Worm (Caenorhabditis elegans) whole organism, L4 larva: ENCODE data around the gene vha-9.

Experiments used
- Y5F2A.4 ChIP-seq: fragments of 200-800 bp; sonication (Bioruptor generic); optimal IDR thresholded peaks from 2 replicates; lab custom pipeline; 2018; ENCODE audit warnings: mild to moderate bottlenecking, missing genetic modification characterization, missing compliant biosample characterization
- Y75B8A.6 ChIP-seq: fragments of 200-800 bp; sonication (Bioruptor generic); IDR thresholded peaks from 2 replicates; pipeline ENCODE4 v1.3.6; 2022; ENCODE audit warnings: missing genetic modification reagents, missing genetic modification characterization, missing compliant biosample characterization
- ZK337.2 ChIP-seq: fragments of 200-800 bp; sonication (Bioruptor generic); IDR thresholded peaks from 2 replicates; pipeline ENCODE4 v1.3.6; 2022; ENCODE audit warnings: missing genetic modification reagents, missing genetic modification characterization, missing compliant biosample characterization
- ZK546.5 ChIP-seq, 2 experiments: sonication (generic microtip); optimal IDR thresholded peaks; 2 replicates each; lab custom pipeline; 2017; ENCODE audit warnings: missing biosample characterization in 2 of 2, missing genetic modification characterization in 2 of 2
- ceh-20 ChIP-seq: fragments of 200-800 bp; sonication (Bioruptor generic); IDR thresholded peaks from 2 replicates; pipeline ENCODE4 v1.3.6; 2022; ENCODE audit warnings: missing genetic modification reagents, missing genetic modification characterization, missing compliant biosample characterization
- ctbp-1 ChIP-seq: fragments of 200-800 bp; sonication (Bioruptor generic); IDR thresholded peaks from 2 replicates; pipeline ENCODE4 v1.3.6; 2022; ENCODE audit warnings: missing genetic modification reagents, missing genetic modification characterization, missing compliant biosample characterization
- dmd-8 ChIP-seq: fragments of 200-800 bp; sonication (Bioruptor generic); IDR thresholded peaks from 2 replicates; pipeline ENCODE4 v1.3.6; 2022; ENCODE audit warnings: missing genetic modification characterization, missing compliant biosample characterization
- dpl-1 ChIP-seq: fragments of 150-350 bp; optimal IDR thresholded peaks from 2 replicates; lab custom pipeline; 2014; ENCODE audit warnings: missing biosample characterization, missing genetic modification reagents, missing genetic modification characterization
- fkh-10 ChIP-seq: fragments of 150-350 bp; optimal IDR thresholded peaks from 2 replicates; lab custom pipeline; 2014; ENCODE audit warnings: missing biosample characterization, missing genetic modification reagents, missing genetic modification characterization
- hif-1 ChIP-seq, 2 experiments: sonication (generic microtip); optimal IDR thresholded peaks; 2 replicates each; lab custom pipeline; 2016 to 2017; ENCODE audit warnings: missing compliant biosample characterization in 2 of 2, missing genetic modification characterization in 2 of 2, missing genetic modification reagents in 2 of 2, missing genotype in 2 of 2, mild to moderate bottlenecking in 1 of 2
- hlh-11 ChIP-seq: fragments of 200-800 bp; sonication (Bioruptor generic); optimal IDR thresholded peaks from 2 replicates; lab custom pipeline; 2018; ENCODE audit warnings: mild to moderate bottlenecking, missing genetic modification characterization, missing compliant biosample characterization
- hlh-30 ChIP-seq: sonication (generic microtip); optimal IDR thresholded peaks from 2 replicates; lab custom pipeline; 2017; ENCODE audit warnings: antibody characterized with exemption, mild to moderate bottlenecking, missing genetic modification characterization, missing compliant biosample characterization; ENCODE audit not compliant: insufficient read depth
- hmg-1.1 ChIP-seq: fragments of 200-800 bp; sonication (Bioruptor generic); IDR thresholded peaks from 2 replicates; pipeline ENCODE4 v1.3.6; 2022; ENCODE audit warnings: missing genetic modification reagents, missing genetic modification characterization, missing compliant biosample characterization
- lin-15B ChIP-seq: fragments of 150-350 bp; sonication (generic microtip); optimal IDR thresholded peaks from 3 replicates; lab custom pipeline; 2014; ENCODE audit warnings: missing biosample characterization, missing genetic modification characterization
- lin-38 ChIP-seq: fragments of 200-800 bp; sonication (Bioruptor generic); IDR thresholded peaks from 2 replicates; pipeline ENCODE4 v1.3.6; 2022; ENCODE audit warnings: missing genetic modification reagents, missing genetic modification characterization, missing compliant biosample characterization
- lir-3 ChIP-seq: sonication (generic microtip); optimal IDR thresholded peaks from 2 replicates; lab custom pipeline; 2016; ENCODE audit warnings: mild to moderate bottlenecking, missing genetic modification characterization, missing compliant biosample characterization
- madf-5 ChIP-seq, 2 experiments: fragments of 200-800 bp; sonication (Bioruptor generic); IDR thresholded peaks; 2 replicates each; pipeline ENCODE4 v1.3.6; 2022; ENCODE audit warnings: missing compliant biosample characterization in 2 of 2, missing genetic modification characterization in 2 of 2
- madf-9 ChIP-seq: fragments of 200-800 bp; sonication (Bioruptor generic); conservative IDR thresholded peaks from 2 replicates; pipeline ENCODE4 v1.3.6; 2022; ENCODE audit warnings: missing genetic modification reagents, missing genetic modification characterization, missing compliant biosample characterization
- mdt-29 ChIP-seq: fragments of 200-800 bp; sonication (Bioruptor generic); IDR thresholded peaks from 2 replicates; pipeline ENCODE4 v1.3.6; 2022; ENCODE audit warnings: missing genetic modification reagents, missing genetic modification characterization, missing compliant biosample characterization
- mep-1 ChIP-seq: fragments of 150-350 bp; sonication (generic microtip); optimal IDR thresholded peaks from 3 replicates; lab custom pipeline; 2014; ENCODE audit warnings: missing biosample characterization, missing genetic modification characterization
- mxl-3 ChIP-seq: fragments of 200-800 bp; sonication (Bioruptor generic); optimal IDR thresholded peaks from 2 replicates; lab custom pipeline; 2018; ENCODE audit warnings: mild to moderate bottlenecking, missing genetic modification characterization, missing compliant biosample characterization
- nhr-10 ChIP-seq: fragments of 150-350 bp; optimal IDR thresholded peaks from 2 replicates; lab custom pipeline; 2014; ENCODE audit warnings: missing biosample characterization, missing genetic modification characterization
- nhr-102 ChIP-seq: sonication (generic microtip); optimal IDR thresholded peaks from 2 replicates; lab custom pipeline; 2016; ENCODE audit warnings: mild to moderate bottlenecking, missing genetic modification characterization, moderate library complexity, missing compliant biosample characterization
- nhr-111 ChIP-seq: fragments of 200-800 bp; sonication (Bioruptor generic); optimal IDR thresholded peaks from 2 replicates; lab custom pipeline; 2018; ENCODE audit warnings: mild to moderate bottlenecking, missing genetic modification characterization, missing compliant biosample characterization
- nhr-28 ChIP-seq: fragments of 150-350 bp; optimal IDR thresholded peaks from 2 replicates; lab custom pipeline; 2014; ENCODE audit warnings: missing biosample characterization, missing genetic modification characterization
- nhr-48 ChIP-seq: sonication (generic microtip); optimal IDR thresholded peaks from 2 replicates; lab custom pipeline; 2016; ENCODE audit warnings: mild to moderate bottlenecking, missing genetic modification characterization, missing compliant biosample characterization
- set-16 ChIP-seq: fragments of 200-800 bp; sonication (Bioruptor generic); IDR thresholded peaks from 2 replicates; pipeline ENCODE4 v1.3.6; 2022; ENCODE audit warnings: missing genetic modification reagents, missing genetic modification characterization, missing compliant biosample characterization
- skn-1 ChIP-seq: fragments of 150-350 bp; optimal IDR thresholded peaks from 2 replicates; lab custom pipeline; 2014; ENCODE audit warnings: missing biosample characterization, missing genetic modification characterization
- snpc-1.2 ChIP-seq: fragments of 200-800 bp; sonication (Bioruptor generic); IDR thresholded peaks from 2 replicates; pipeline ENCODE4 v1.3.6; 2022; ENCODE audit warnings: missing genetic modification reagents, missing genetic modification characterization, missing compliant biosample characterization
- spr-3 ChIP-seq: fragments of 200-800 bp; sonication (Bioruptor generic); optimal IDR thresholded peaks from 2 replicates; lab custom pipeline; 2018; ENCODE audit warnings: mild to moderate bottlenecking, missing genetic modification characterization, missing compliant biosample characterization
- unc-130 ChIP-seq: sonication (generic microtip); optimal IDR thresholded peaks from 2 replicates; lab custom pipeline; 2016; ENCODE audit warnings: missing genetic modification reagents, missing genetic modification characterization, missing compliant biosample characterization
- unc-62 ChIP-seq, 3 experiments: fragments of 150-350 bp in 1 of 3; sonication (generic microtip); optimal IDR thresholded peaks in 2 of 3; peaks in 1 of 3; 1 replicate in 1 of 3; 2 replicates in 2 of 3; lab custom pipeline; 2014 to 2017; ENCODE audit warnings: missing biosample characterization in 3 of 3, missing genetic modification characterization in 3 of 3, missing genetic modification reagents in 3 of 3, missing genotype in 1 of 3
- vab-7 ChIP-seq: fragments of 200-800 bp; sonication (Bioruptor generic); IDR thresholded peaks from 2 replicates; pipeline ENCODE4 v1.3.6; 2022; ENCODE audit warnings: missing genetic modification reagents, missing genetic modification characterization, missing compliant biosample characterization
- zag-1 ChIP-seq: fragments of 150-350 bp; optimal IDR thresholded peaks from 2 replicates; lab custom pipeline; 2014; ENCODE audit warnings: missing biosample characterization, missing genetic modification characterization

The vha-9 gene

ce11 chrII:10325615-10326232, 22.2 kb upstream of the vha-9 start, which contains the start of gene appg-1 (continued):
- TF ChIP-seq hlh-30 (tag; lab: Kevin White, UChicago) (no peak), spr-3 (GFP tag; lab: Kevin White, UChicago) (peak; percentile 3), nhr-10 (tag; lab: Kevin White, UChicago) (no peak), set-16 (peak; percentile 86), mep-1 (no peak), nhr-111 (GFP tag; lab: Kevin White, UChicago) (no peak), nhr-48 (tag; lab: Kevin White, UChicago) (no peak), hlh-11 (no peak), ceh-20 (GFP tag; lab: Robert Waterston, UW) (no peak), dmd-8 (GFP tag; lab: Robert Waterston, UW) (0 out of 2 replicates have a peak, but pooled peaks have one; percentile 34), unc-130 (no peak), mxl-3 (GFP tag; lab: Kevin White, UChicago) (no peak), ctbp-1 (GFP tag; lab: Robert Waterston, UW) (no peak), vab-7 (GFP tag; lab: Robert Waterston, UW) (no peak)
- TF ChIP-seq, all 104 proteins: peak for 6

ce11 chrII:10321410-10321809, 17.9 kb upstream of the vha-9 start, which contains the start of gene idpp-4:
Gene idpp-4, plus strand, starts transcription at chrII:10321460.
- peak in 1 of 2 experiments; percentile 93 for TF ChIP-seq unc-62 (GFP tag; optimal IDR thresholded peaks at IDR 0.05 in 1 of 2; lab: Kevin White, UChicago)
- TF ChIP-seq unc-62 (tag; optimal IDR thresholded peaks at IDR 0.05; lab: Kevin White, UChicago), result no peak
- TF ChIP-seq set-16, result no peak

- no peak for TF ChIP-seq ZK546.5 (tag; optimal IDR thresholded peaks at IDR 0.05; lab: Kevin White, UChicago)
- TF ChIP-seq mxl-3 (GFP tag; lab: Kevin White, UChicago), result no peak
- no peak for TF ChIP-seq unc-62 (GFP tag; optimal IDR thresholded peaks at IDR 0.05 in 1 of 2; lab: Kevin White, UChicago)
- TF ChIP-seq unc-62 (tag; optimal IDR thresholded peaks at IDR 0.05; lab: Kevin White, UChicago), result no peak
- no peak for TF ChIP-seq ZK337.2 (GFP tag; lab: Robert Waterston, UW)
Measured at ce11 chrII:10317007-10317406, 13.5 kb upstream of the vha-9 start, which contains the start of gene M02G9.4. Gene M02G9.4, plus strand, starts transcription at chrII:10317307.

ce11 chrII:10316119-10316518, 12.6 kb upstream of the vha-9 start, which contains the start of gene gcy-5:
Gene gcy-5, minus strand, starts transcription at chrII:10316219.
- TF ChIP-seq skn-1 (tag; lab: Kevin White, UChicago) (no peak), snpc-1.2 (GFP tag; lab: Robert Waterston, UW) (no peak), lin-38 (no peak), Y5F2A.4 (no peak), hif-1 (tag; optimal IDR thresholded peaks at IDR 0.05; lab: Kevin White, UChicago) (no peak), dpl-1 (GFP tag; lab: Kevin White, UChicago) (no peak), nhr-102 (tag; lab: Kevin White, UChicago) (no peak), madf-5 (GFP tag; IDR thresholded peaks at IDR 0.05; lab: Robert Waterston, UW) (no peak), lir-3 (tag; lab: Kevin White, UChicago) (no peak)

- no peak for TF ChIP-seq nhr-28
- TF ChIP-seq mdt-29 (GFP tag; lab: Robert Waterston, UW), result no peak
- TF ChIP-seq hmg-1.1 (GFP tag; lab: Robert Waterston, UW), result no peak
- TF ChIP-seq zag-1, result no peak
- TF ChIP-seq lin-15B, result no peak
- no peak for TF ChIP-seq madf-9 (GFP tag; lab: Robert Waterston, UW)
- TF ChIP-seq hlh-11, result no peak
- TF ChIP-seq fkh-10, result no peak
- TF ChIP-seq Y75B8A.6 (GFP tag; lab: Robert Waterston, UW), result no peak
- TF ChIP-seq, all 104 proteins: peak for 0
Measured at ce11 chrII:10315252-10315651, 11.7 kb upstream of the vha-9 start, which contains the start of gene idpp-8. Gene idpp-8, plus strand, starts transcription at chrII:10315552.
